Fruit fly (Drosophila melanogaster) whole organism, pupa: ENCODE results near the gene CG13894.
A peak's percentile ranks its signal among the peaks of the same experiment; 100 is the strongest.

Source experiments
- CG10348 ChIP-seq: fragments of 200-800 bp; sonication (Bioruptor generic); IDR thresholded peaks from 2 replicates; pipeline ENCODE4 v1.3.6; 2022; ENCODE audit warnings: missing biosample characterization, missing genetic modification characterization
- CG32121 ChIP-seq: fragments of 200-800 bp; sonication (Bioruptor generic); IDR thresholded peaks from 2 replicates; pipeline ENCODE4 v1.3.6; 2022; ENCODE audit warnings: missing biosample characterization, missing genetic modification characterization
- CG9948 ChIP-seq: fragments of 200-800 bp; sonication (Bioruptor generic); optimal IDR thresholded peaks from 2 replicates; lab custom pipeline; 2018; ENCODE audit warnings: missing biosample characterization, mild to moderate bottlenecking, missing genetic modification characterization, moderate library complexity

DNA sequence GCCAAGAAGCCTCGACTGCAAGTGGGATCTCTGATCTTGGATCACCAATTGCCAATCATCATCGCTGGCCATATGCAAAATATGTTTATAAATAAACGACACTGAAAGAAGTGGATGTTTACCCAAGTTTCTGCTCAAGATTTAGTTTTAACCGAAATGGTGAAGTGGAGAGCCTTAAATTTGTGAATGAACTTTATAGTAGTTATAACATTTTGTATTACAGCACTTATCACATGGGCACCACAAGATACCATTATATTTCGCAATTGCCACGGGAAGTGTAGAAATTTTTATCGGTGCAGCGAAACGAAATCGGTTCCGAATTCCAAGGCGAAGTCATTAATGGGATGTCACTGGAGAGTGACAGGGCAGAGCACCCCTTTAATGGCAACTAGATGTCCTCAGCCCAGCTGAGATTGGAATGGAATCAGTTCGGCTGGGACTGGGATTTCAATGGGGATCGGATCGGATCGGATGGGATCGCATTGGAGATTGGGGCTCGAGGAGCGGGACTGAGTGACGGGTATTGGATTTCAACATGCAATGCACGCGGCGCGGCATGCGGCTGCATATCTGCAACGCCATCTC lies 47.5 kb upstream of the CG13894 start:
- peak; percentile 86 for TF ChIP-seq CG9948 (tag; lab: Kevin White, UChicago)
- no peak for TF ChIP-seq CG10348 (GFP tag; lab: Robert Waterston, UW)
- no peak for TF ChIP-seq CG32121 (GFP tag; lab: Robert Waterston, UW)
